Fruit fly (Drosophila melanogaster) whole organism, embryonic: ENCODE measurements around the gene CG4570.

ENCODE experiments used
- Adf1 ChIP-seq: fragments of 200-800 bp; sonication (Bioruptor generic); IDR thresholded peaks from 2 replicates; pipeline ENCODE4 v1.3.6; 2022; ENCODE audit warnings: missing biosample characterization, missing genetic modification characterization
- CG10267 ChIP-seq: fragments of 200-800 bp; sonication (Bioruptor generic); optimal IDR thresholded peaks from 2 replicates; lab custom pipeline; 2018; ENCODE audit warnings: missing biosample characterization, mild to moderate bottlenecking, missing genetic modification characterization, moderate library complexity
- CG10565 ChIP-seq: fragments of 200-800 bp; sonication (Bioruptor generic); optimal IDR thresholded peaks from 3 replicates; lab custom pipeline; 2016; ENCODE audit warnings: missing biosample characterization, mild to moderate bottlenecking, missing genetic modification characterization
- CG12155 ChIP-seq: fragments of 200-800 bp; sonication (Bioruptor generic); optimal IDR thresholded peaks from 3 replicates; lab custom pipeline; 2016; ENCODE audit warnings: missing biosample characterization, missing genetic modification characterization
- CG13424 ChIP-seq: fragments of 200-800 bp; sonication (Bioruptor generic); optimal IDR thresholded peaks from 2 replicates; lab custom pipeline; 2019; ENCODE audit warnings: missing biosample characterization, mild to moderate bottlenecking, missing genetic modification characterization, moderate library complexity
- CG17829 ChIP-seq: fragments of 200-800 bp; optimal IDR thresholded peaks from 2 replicates; lab custom pipeline; 2019; ENCODE audit warnings: missing biosample characterization, mild to moderate bottlenecking, missing genetic modification characterization, moderate library complexity
- CG1832 ChIP-seq: fragments of 200-800 bp; sonication (Bioruptor generic); optimal IDR thresholded peaks from 2 replicates; lab custom pipeline; 2017; ENCODE audit warnings: missing biosample characterization, mild to moderate bottlenecking, missing genetic modification characterization, inconsistent platforms
- CG18619 ChIP-seq: fragments of 200-800 bp; sonication (Bioruptor generic); optimal IDR thresholded peaks from 3 replicates; lab custom pipeline; 2017; ENCODE audit warnings: missing biosample characterization, mild to moderate bottlenecking, missing genetic modification characterization
- CG2116 ChIP-seq: fragments of 200-800 bp; sonication (Bioruptor generic); optimal IDR thresholded peaks from 3 replicates; lab custom pipeline; 2018; ENCODE audit warnings: missing biosample characterization, mild to moderate bottlenecking, missing genetic modification characterization
- CG30403 ChIP-seq: fragments of 200-800 bp; sonication (Bioruptor generic); optimal IDR thresholded peaks from 3 replicates; lab custom pipeline; 2016; ENCODE audit warnings: missing biosample characterization, missing genetic modification characterization
- CG32532 ChIP-seq: fragments of 200-800 bp; sonication (Bioruptor generic); IDR thresholded peaks from 2 replicates; pipeline ENCODE4 v1.3.6; 2022; ENCODE audit warnings: missing biosample characterization, missing genetic modification characterization
- CG6272 ChIP-seq: fragments of 200-800 bp; sonication (Bioruptor generic); IDR thresholded peaks from 2 replicates; pipeline ENCODE4 v1.3.6; 2022; ENCODE audit warnings: missing biosample characterization, missing genetic modification characterization
- CG7372 ChIP-seq: fragments of 200-800 bp; sonication (Bioruptor generic); IDR thresholded peaks from 2 replicates; pipeline ENCODE4 v1.3.6; 2022; ENCODE audit warnings: missing biosample characterization, missing genetic modification characterization
- CG8290 ChIP-seq, 3 experiments: fragments of 200-800 bp; sonication (Bioruptor generic); optimal IDR thresholded peaks; 2 replicates each; lab custom pipeline; 2016 to 2019; ENCODE audit warnings: missing biosample characterization in 3 of 3, missing genetic modification characterization in 3 of 3, mild to moderate bottlenecking in 2 of 3, moderate library complexity in 1 of 3
- CG9437 ChIP-seq: fragments of 200-800 bp; sonication (Bioruptor generic); optimal IDR thresholded peaks from 2 replicates; lab custom pipeline; 2018; ENCODE audit warnings: missing biosample characterization, mild to moderate bottlenecking, missing genetic modification characterization
- CkIIα-i1 ChIP-seq: fragments of 200-800 bp; sonication (Bioruptor generic); IDR thresholded peaks from 2 replicates; pipeline ENCODE4 v1.3.6; 2022; ENCODE audit warnings: missing biosample characterization, missing genetic modification characterization
- D ChIP-seq, 2 experiments: fragments of 200-800 bp in 1 of 2; fragments of >200 bp in 1 of 2; sonication (Bioruptor generic) in 1 of 2; optimal IDR thresholded peaks; 2 replicates in 1 of 2; 3 replicates in 1 of 2; lab custom pipeline; 2017; ENCODE audit warnings: mild to moderate bottlenecking in 1 of 2, missing biosample characterization in 1 of 2, missing genetic modification characterization in 1 of 2, missing genetic modification reagents in 1 of 2
- Dbx ChIP-seq: fragments of 200-800 bp; sonication (Bioruptor generic); IDR thresholded peaks from 3 replicates; pipeline ENCODE4 v1.3.6; 2022; ENCODE audit warnings: missing biosample characterization, missing genetic modification characterization
- Fer1 ChIP-seq: fragments of 200-800 bp; sonication (Bioruptor generic); optimal IDR thresholded peaks from 2 replicates; lab custom pipeline; 2017; ENCODE audit warnings: missing biosample characterization, mild to moderate bottlenecking, missing genetic modification characterization
- HLH3B ChIP-seq: fragments of 200-800 bp; sonication (Bioruptor generic); IDR thresholded peaks from 2 replicates; pipeline ENCODE4 v1.3.6; 2022; ENCODE audit warnings: missing biosample characterization, missing genetic modification characterization
- Hey ChIP-seq: fragments of 200-800 bp; sonication (Bioruptor generic); optimal IDR thresholded peaks from 3 replicates; lab custom pipeline; 2018; ENCODE audit warnings: missing biosample characterization, mild to moderate bottlenecking, missing genetic modification characterization
- Hr3 ChIP-seq: fragments of 200-800 bp; sonication (Bioruptor generic); optimal IDR thresholded peaks from 3 replicates; lab custom pipeline; 2016; ENCODE audit warnings: missing biosample characterization, missing genetic modification characterization
- Myb ChIP-seq: fragments of 200-800 bp; sonication (Bioruptor generic); optimal IDR thresholded peaks from 2 replicates; lab custom pipeline; 2016; ENCODE audit warnings: missing biosample characterization, missing genetic modification characterization
- NC2β ChIP-seq: fragments of 200-800 bp; sonication (Bioruptor generic); optimal IDR thresholded peaks from 2 replicates; lab custom pipeline; 2016; ENCODE audit warnings: missing biosample characterization, missing genetic modification characterization
- Sox100B ChIP-seq: fragments of 200-800 bp; sonication (Bioruptor generic); optimal IDR thresholded peaks from 3 replicates; lab custom pipeline; 2018; ENCODE audit warnings: missing biosample characterization, mild to moderate bottlenecking, missing genetic modification characterization
- Sox102F ChIP-seq: fragments of 200-800 bp; sonication (Bioruptor generic); optimal IDR thresholded peaks from 2 replicates; lab custom pipeline; 2018; ENCODE audit warnings: missing biosample characterization, mild to moderate bottlenecking, missing genetic modification characterization, moderate library complexity
- Spps ChIP-seq: fragments of 200-800 bp; sonication (Bioruptor generic); optimal IDR thresholded peaks from 2 replicates; lab custom pipeline; 2018; ENCODE audit warnings: missing biosample characterization, mild to moderate bottlenecking, missing genetic modification characterization
- Sry-δ ChIP-seq: fragments of 200-800 bp; sonication (Bioruptor generic); optimal IDR thresholded peaks from 2 replicates; lab custom pipeline; 2016; ENCODE audit warnings: missing biosample characterization, missing genetic modification characterization
- aop ChIP-seq: fragments of 200-800 bp; sonication (Bioruptor generic); IDR thresholded peaks from 2 replicates; pipeline ENCODE4 v1.3.6; 2022; ENCODE audit warnings: missing biosample characterization, missing genetic modification characterization
- bbx ChIP-seq: fragments of 200-800 bp; sonication (Bioruptor generic); IDR thresholded peaks from 2 replicates; pipeline ENCODE4 v1.3.6; 2022; ENCODE audit warnings: missing biosample characterization, missing genetic modification characterization; ENCODE audit not compliant: partially characterized antibody
- chif ChIP-seq, 2 experiments: fragments of 200-800 bp; sonication (Bioruptor generic); optimal IDR thresholded peaks; 3 replicates each; lab custom pipeline; 2016; ENCODE audit warnings: missing biosample characterization in 2 of 2, missing genetic modification characterization in 2 of 2
- disco-r ChIP-seq: fragments of 200-800 bp; sonication (Bioruptor generic); optimal IDR thresholded peaks from 2 replicates; lab custom pipeline; 2016; ENCODE audit warnings: missing biosample characterization, missing genetic modification characterization
- dmrt11E ChIP-seq: fragments of 200-800 bp; sonication (Bioruptor generic); optimal IDR thresholded peaks from 3 replicates; lab custom pipeline; 2018; ENCODE audit warnings: missing biosample characterization, mild to moderate bottlenecking, missing genetic modification characterization, moderate library complexity
- eyg ChIP-seq: fragments of 200-800 bp; sonication (Bioruptor generic); optimal IDR thresholded peaks from 3 replicates; lab custom pipeline; 2016; ENCODE audit warnings: missing biosample characterization, missing genetic modification characterization
- gce ChIP-seq: fragments of 200-800 bp; sonication (Bioruptor generic); IDR thresholded peaks from 3 replicates; pipeline ENCODE4 v1.3.6; 2022; ENCODE audit warnings: missing biosample characterization, missing genetic modification characterization
- gcm ChIP-seq: fragments of 200-800 bp; sonication (Bioruptor generic); optimal IDR thresholded peaks from 2 replicates; lab custom pipeline; 2019; ENCODE audit warnings: missing biosample characterization, mild to moderate bottlenecking, missing genetic modification characterization, moderate library complexity
- gro ChIP-seq: fragments of 200-800 bp; sonication (Bioruptor generic); optimal IDR thresholded peaks from 2 replicates; lab custom pipeline; 2016; ENCODE audit warnings: missing biosample characterization, missing genetic modification characterization
- hbn ChIP-seq: fragments of 200-800 bp; sonication (Bioruptor generic); IDR thresholded peaks from 2 replicates; pipeline ENCODE4 v1.3.6; 2022; ENCODE audit warnings: missing biosample characterization, missing genetic modification characterization; ENCODE audit not compliant: partially characterized antibody
- lab ChIP-seq: fragments of 200-800 bp; sonication (Bioruptor generic); optimal IDR thresholded peaks from 3 replicates; lab custom pipeline; 2017; ENCODE audit warnings: missing biosample characterization, missing genetic modification characterization, mild to moderate bottlenecking, moderate library complexity, missing genetic modification reagents
- lola ChIP-seq, 3 experiments: fragments of >200 bp in 2 of 3; fragments of 200-800 bp in 1 of 3; sonication (Bioruptor generic) in 1 of 3; optimal IDR thresholded peaks; 2 replicates each; lab custom pipeline; 2017 to 2019; ENCODE audit warnings: missing biosample characterization in 3 of 3, missing genetic modification characterization in 3 of 3, mild to moderate bottlenecking in 1 of 3, moderate library complexity in 1 of 3
- mam ChIP-seq: fragments of 200-800 bp; sonication (Bioruptor generic); optimal IDR thresholded peaks from 3 replicates; lab custom pipeline; 2016; ENCODE audit warnings: missing biosample characterization, missing genetic modification characterization
- nmo ChIP-seq: fragments of 200-800 bp; sonication (Bioruptor generic); optimal IDR thresholded peaks from 2 replicates; lab custom pipeline; 2018; ENCODE audit warnings: missing biosample characterization, mild to moderate bottlenecking, missing genetic modification characterization, moderate library complexity
- run ChIP-seq: fragments of 200-800 bp; sonication (Bioruptor generic); optimal IDR thresholded peaks from 3 replicates; lab custom pipeline; 2018; ENCODE audit warnings: missing biosample characterization, mild to moderate bottlenecking, missing genetic modification characterization
- schlank ChIP-seq: fragments of 200-800 bp; sonication (Bioruptor generic); optimal IDR thresholded peaks from 2 replicates; lab custom pipeline; 2018; ENCODE audit warnings: missing biosample characterization, mild to moderate bottlenecking, missing genetic modification characterization
- scrt ChIP-seq: fragments of 200-800 bp; sonication (Bioruptor generic); optimal IDR thresholded peaks from 2 replicates; lab custom pipeline; 2018; ENCODE audit warnings: missing biosample characterization, mild to moderate bottlenecking, missing genetic modification characterization, moderate library complexity
- sqz ChIP-seq: fragments of 200-800 bp; sonication (Bioruptor generic); optimal IDR thresholded peaks from 3 replicates; lab custom pipeline; 2018; ENCODE audit warnings: missing biosample characterization, mild to moderate bottlenecking, missing genetic modification characterization
- tap ChIP-seq: fragments of 200-800 bp; optimal IDR thresholded peaks from 3 replicates; lab custom pipeline; 2019; ENCODE audit warnings: missing biosample characterization, mild to moderate bottlenecking, missing genetic modification characterization, moderate library complexity
- tio ChIP-seq: fragments of 200-800 bp; sonication (Bioruptor generic); optimal IDR thresholded peaks from 2 replicates; lab custom pipeline; 2017; ENCODE audit warnings: missing biosample characterization, missing genetic modification characterization, inconsistent platforms

The CG4570 gene

dm6 chr3R:10881824-10882559 lies 25.4 kb downstream of the CG4570 start, which contains the start of gene Tpc1 (continued):
- TF ChIP-seq gro (peak; percentile 63), aop (GFP tag; lab: Robert Waterston, UW) (no peak), CG10267 (tag; lab: Kevin White, UChicago) (peak; percentile 55), hbn (peak; percentile 84), mam (GFP tag; lab: Kevin White, UChicago) (peak; percentile 55), dmrt11E (tag; lab: Kevin White, UChicago) (peak; percentile 30), CG7372 (no peak), disco-r (GFP tag; lab: Kevin White, UChicago) (peak; percentile 61), tio (GFP tag; lab: Kevin White, UChicago) (no peak), lola (GFP tag; optimal IDR thresholded peaks at IDR 0.05; lab: Kevin White, UChicago) (peak in 1 of 3 experiments; percentile 29), scrt (GFP tag; lab: Kevin White, UChicago) (peak; percentile 47), CG8290 (GFP tag; optimal IDR thresholded peaks at IDR 0.05; lab: Kevin White, UChicago) (peak; percentile 30), CG8290 (tag; optimal IDR thresholded peaks at IDR 0.05; lab: Kevin White, UChicago) (no peak), CG18619 (GFP tag; lab: Kevin White, UChicago) (peak; percentile 25), gce (no peak), CG2116 (GFP tag; lab: Kevin White, UChicago) (peak; percentile 76), HLH3B (GFP tag; lab: Robert Waterston, UW) (no peak), CG17829 (peak; percentile 53), CG32532 (GFP tag; lab: Robert Waterston, UW) (peak; percentile 46; the same call in 1 of the 2 replicates), CG13424 (tag; lab: Kevin White, UChicago) (peak; percentile 41), Hey (tag; lab: Kevin White, UChicago) (no peak), CG9437 (peak; percentile 70), CG12155 (GFP tag; lab: Kevin White, UChicago) (peak; percentile 45), lab (GFP tag; lab: Kevin White, UChicago) (peak; percentile 24), Dbx (GFP tag; lab: Robert Waterston, UW) (0 out of 3 replicates have a peak, but pooled peaks have one; percentile 47), tap (tag; lab: Kevin White, UChicago) (no peak), eyg (GFP tag; lab: Kevin White, UChicago) (peak; percentile 39), bbx (GFP tag; lab: Robert Waterston, UW) (peak; percentile 55), Hr3 (GFP tag; lab: Kevin White, UChicago) (peak; percentile 23), Sox102F (peak; percentile 35), sqz (GFP tag; lab: Kevin White, UChicago) (no peak), CG1832 (no peak), chif (GFP tag; optimal IDR thresholded peaks at IDR 0.05; lab: Kevin White, UChicago) (peak; percentile 10 to 19), CG30403 (GFP tag; lab: Kevin White, UChicago) (peak; percentile 57), CG10565 (GFP tag; lab: Kevin White, UChicago) (no peak), gcm (GFP tag; lab: Kevin White, UChicago) (peak; percentile 63), Fer1 (GFP tag; lab: Kevin White, UChicago) (no peak), D (optimal IDR thresholded peaks at IDR 0.05; lab: Kevin White, UChicago) (no peak), D (GFP tag; optimal IDR thresholded peaks at IDR 0.05; lab: Kevin White, UChicago) (no peak), Spps (tag; lab: Kevin White, UChicago) (no peak), nmo (GFP tag; lab: Kevin White, UChicago) (peak; percentile 65), CG6272 (GFP tag; lab: Robert Waterston, UW) (peak; percentile 56; the same call in 1 of the 2 replicates), schlank (no peak), Sry-δ (GFP tag; lab: Kevin White, UChicago) (peak; percentile 88), Myb (GFP tag; lab: Kevin White, UChicago) (peak; percentile 39), run (no peak), Sox100B (no peak), CkIIα-i1 (GFP tag; lab: Robert Waterston, UW) (no peak), Adf1 (GFP tag; lab: Robert Waterston, UW) (peak; percentile 46; the same call in 1 of the 2 replicates), NC2β (GFP tag; lab: Kevin White, UChicago) (no peak)
